Worm (Caenorhabditis elegans): Measurements from ENCODE around the gene pdi-6.

pdi-6 gene

ce11 chrX:7085912-7086311, 17.5 kb upstream of the pdi-6 start, which contains the start of gene C36B7.4:
Gene C36B7.4 (minus strand): TSS chrX:7086012.
- TF ChIP-seq egl-13 (tag; optimal IDR thresholded peaks at IDR 0.05) (no peak), Y116A8C.19 (tag; optimal IDR thresholded peaks at IDR 0.05; ENCODE audit: borderline replicate concordance) (no peak), nhr-237 (tag; optimal IDR thresholded peaks at IDR 0.05) (no peak), swsn-7 (tag; optimal IDR thresholded peaks at IDR 0.05) (no peak), C34B4.2 (tag; optimal IDR thresholded peaks at IDR 0.05) (no peak), skn-1 (tag; optimal IDR thresholded peaks at IDR 0.05) (no peak), egl-27 (tag; optimal IDR thresholded peaks at IDR 0.05) (no peak), ceh-63 (GFP tag; optimal IDR thresholded peaks at IDR 0.05) (no peak), nhr-76 (tag; optimal IDR thresholded peaks at IDR 0.05) (no peak), dsc-1 (tag; optimal IDR thresholded peaks at IDR 0.05) (no peak), ceh-88 (GFP tag; IDR thresholded peaks at IDR 0.05) (no peak), sptf-1 (tag; optimal IDR thresholded peaks at IDR 0.05) (no peak), pax-3 (tag; optimal IDR thresholded peaks at IDR 0.05) (no peak), ces-1 (GFP tag; optimal IDR thresholded peaks at IDR 0.05) (no peak), mef-2 (tag; optimal IDR thresholded peaks at IDR 0.05) (no peak), grh-1 (GFP tag; IDR thresholded peaks at IDR 0.05) (no peak), nhr-90 (tag; optimal IDR thresholded peaks at IDR 0.05; ENCODE audit: poor library complexity) (no peak)

DNA sequence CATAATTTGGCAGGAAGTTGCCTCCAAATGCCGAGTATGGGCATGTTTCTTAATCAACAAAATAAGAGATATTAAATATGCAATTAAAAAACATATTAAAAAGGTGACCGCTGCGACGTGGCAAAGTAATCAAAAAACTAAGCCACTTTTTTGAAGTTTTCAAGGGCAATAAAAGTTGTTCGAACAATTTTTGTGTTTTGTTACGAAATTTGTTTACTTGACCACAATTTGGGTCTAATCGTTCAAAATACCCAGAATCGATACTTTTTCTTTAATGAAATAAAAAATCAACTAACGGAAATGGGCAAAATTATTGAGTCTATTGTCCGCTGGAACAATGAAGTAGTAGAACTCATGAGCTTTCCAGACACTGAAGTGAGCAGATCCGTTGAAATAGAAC, 16.7 kb upstream of the pdi-6 start, which contains the start of gene Y1B5A.1:
TSS of gene Y1B5A.1 (plus strand) at position 301 of the 400 bp plus-strand sequence.
- TF ChIP-seq elt-3 (tag; optimal IDR thresholded peaks at IDR 0.05): no peak
- no peak for TF ChIP-seq lsy-2 (tag; optimal IDR thresholded peaks at IDR 0.05)
- no peak for TF ChIP-seq dpl-1 (GFP tag; optimal IDR thresholded peaks at IDR 0.05)
- TF ChIP-seq rnt-1 (tag; optimal IDR thresholded peaks at IDR 0.05): no peak
- no peak for TF ChIP-seq ztf-11 (tag; optimal IDR thresholded peaks at IDR 0.05)
- no peak for TF ChIP-seq swsn-7 (tag; optimal IDR thresholded peaks at IDR 0.05)
- no peak for TF ChIP-seq jun-1 (tag; optimal IDR thresholded peaks at IDR 0.05)
- no peak for TF ChIP-seq xbp-1 (tag; optimal IDR thresholded peaks at IDR 0.05)
- TF ChIP-seq snpc-4 (tag; optimal IDR thresholded peaks at IDR 0.05): no peak
- TF ChIP-seq zip-4 (GFP tag; optimal IDR thresholded peaks at IDR 0.05): no peak
- TF ChIP-seq egl-27 (tag; optimal IDR thresholded peaks at IDR 0.05): no peak
- no peak for TF ChIP-seq nhr-47 (tag; optimal IDR thresholded peaks at IDR 0.05)
- no peak for TF ChIP-seq elt-2 (tag; optimal IDR thresholded peaks at IDR 0.05)
- TF ChIP-seq mep-1 (tag; optimal IDR thresholded peaks at IDR 0.05): no peak
- no peak for TF ChIP-seq unc-62 (GFP tag; optimal IDR thresholded peaks at IDR 0.05)

- TF ChIP-seq rnt-1 (tag; optimal IDR thresholded peaks at IDR 0.05) (peak; percentile 57), lin-39 (tag; optimal IDR thresholded peaks at IDR 0.05) (peak; percentile 80), zag-1 (tag; optimal IDR thresholded peaks at IDR 0.05) (no peak), xbp-1 (tag; optimal IDR thresholded peaks at IDR 0.05) (peak; percentile 34), lin-14 (GFP tag; optimal IDR thresholded peaks at IDR 0.05) (peak; percentile 83), C16A3.4 (tag; optimal IDR thresholded peaks at IDR 0.05) (no peak), nhr-71 (tag; optimal IDR thresholded peaks at IDR 0.05) (peak; percentile 54), nhr-12 (tag; optimal IDR thresholded peaks at IDR 0.05) (no peak), efl-1 (optimal IDR thresholded peaks at IDR 0.05) (no peak), efl-1 (GFP tag; optimal IDR thresholded peaks at IDR 0.05 in 1 of 2) (peak in 1 of 2 experiments; percentile 83)
Measured at ce11 chrX:7076485-7076884, 8.1 kb upstream of the pdi-6 start.

DNA sequence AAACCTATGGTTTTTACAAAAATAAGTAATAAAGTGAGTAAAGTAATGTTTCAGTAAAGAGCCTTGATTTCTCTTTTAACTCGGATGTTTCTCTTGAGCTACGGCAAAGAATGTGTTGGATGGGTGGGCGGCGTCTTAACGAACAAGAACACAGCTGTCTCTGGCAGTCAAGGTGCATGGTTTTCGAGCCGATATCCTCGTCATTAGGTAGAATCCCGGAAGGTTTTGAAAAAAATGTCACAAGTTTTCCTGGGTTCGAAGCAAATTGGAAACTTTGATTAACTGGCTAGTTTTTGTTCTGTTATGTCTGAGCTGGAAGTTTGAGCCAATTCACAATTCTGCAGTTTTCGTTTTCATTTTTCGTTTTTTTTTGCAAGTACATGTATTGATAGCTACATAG, 6.9 kb upstream of the pdi-6 start, which contains the start of gene B0403.6:
TSS of gene B0403.6 (minus strand) at position 101 of the 400 bp plus-strand sequence.
- TF ChIP-seq ceh-88 (GFP tag; IDR thresholded peaks at IDR 0.05): no peak
- peak; percentile 23 for TF ChIP-seq lin-14 (GFP tag; optimal IDR thresholded peaks at IDR 0.05)
